Comparison of ENCODE assay signal across 1 fruit fly cellular context in genomic region chr3L:19902560-19903399, dm6.
A peak's percentile ranks its signal among the peaks of the same experiment; 100 is the strongest.
TF ChIP-seq lines count a peak whose summit lies in the region.

No protein-coding gene starts in this region.

TF ChIP-seq in whole organism, embryonic, 481 proteins besides CTCF, POLR2A, EP300 and RAD21 (continued from another document and continues in another):
- TF ChIP-seq bowl (GFP tag; IDR thresholded peaks at IDR 0.05; lab: Robert Waterston, UW) (peak; percentile 86), lbe (GFP tag; optimal IDR thresholded peaks at IDR 0.05; lab: Kevin White, UChicago) (peak; percentile 97), sd (tag; optimal IDR thresholded peaks at IDR 0.05; lab: Kevin White, UChicago) (peak; percentile 79), Hand (GFP tag; optimal IDR thresholded peaks at IDR 0.05; lab: Kevin White, UChicago) (peak; percentile 79), inv (GFP tag; IDR thresholded peaks at IDR 0.05; lab: Robert Waterston, UW; ENCODE audit: partially characterized antibody) (no peak), CG12744 (GFP tag; optimal IDR thresholded peaks at IDR 0.05; lab: Kevin White, UChicago) (peak; percentile 92), Stat92E (GFP tag; optimal IDR thresholded peaks at IDR 0.05; lab: Kevin White, UChicago) (peak in 1 of 3 experiments; percentile 79), fd64A (GFP tag; optimal IDR thresholded peaks at IDR 0.05; lab: Kevin White, UChicago) (peak; percentile 30), CG2678 (tag; optimal IDR thresholded peaks at IDR 0.05; lab: Kevin White, UChicago) (peak; percentile 97), seq (GFP tag; IDR thresholded peaks at IDR 0.05; lab: Robert Waterston, UW) (peak; percentile 96), tin (GFP tag; optimal IDR thresholded peaks at IDR 0.05; lab: Kevin White, UChicago) (peak; percentile 91), p53 (GFP tag; optimal IDR thresholded peaks at IDR 0.05; lab: Kevin White, UChicago) (peak; percentile 83), exex (tag; optimal IDR thresholded peaks at IDR 0.05; lab: Kevin White, UChicago) (peak; percentile 46), CG6683 (GFP tag; optimal IDR thresholded peaks at IDR 0.05; lab: Kevin White, UChicago) (peak; percentile 58), Dbx (GFP tag; IDR thresholded peaks at IDR 0.05; lab: Robert Waterston, UW) (peak; percentile 91), pros (GFP tag; optimal IDR thresholded peaks at IDR 0.05; lab: Kevin White, UChicago) (peak; percentile 84), dati (GFP tag; IDR thresholded peaks at IDR 0.05; lab: Robert Waterston, UW) (peak; percentile 67; the same call in 1 of the 2 replicates), sna (GFP tag; IDR thresholded peaks at IDR 0.05; lab: Robert Waterston, UW; ENCODE audit: partially characterized antibody) (0 out of 2 replicates have a peak, but pooled peaks have one; percentile 36), CG1602 (GFP tag; optimal IDR thresholded peaks at IDR 0.05; lab: Kevin White, UChicago) (peak; percentile 91), eve (GFP tag; optimal IDR thresholded peaks at IDR 0.05; lab: Kevin White, UChicago) (peak in 1 of 2 experiments; percentile 96), Mad (GFP tag; optimal IDR thresholded peaks at IDR 0.05; lab: Kevin White, UChicago) (peak; percentile 93), Ada2b (GFP tag; IDR thresholded peaks at IDR 0.05; lab: Robert Waterston, UW) (peak; percentile 77), CG9609 (GFP tag; optimal IDR thresholded peaks at IDR 0.05; lab: Kevin White, UChicago) (peak; percentile 94), jing (GFP tag; optimal IDR thresholded peaks at IDR 0.05; lab: Kevin White, UChicago) (peak; percentile 91), nerfin-1 (tag; optimal IDR thresholded peaks at IDR 0.05; lab: Kevin White, UChicago) (peak; percentile 84), CG16863 (GFP tag; optimal IDR thresholded peaks at IDR 0.05; lab: Kevin White, UChicago) (peak; percentile 96), wdn (GFP tag; IDR thresholded peaks at IDR 0.05; lab: Robert Waterston, UW) (peak; percentile 94), CG14667 (GFP tag; IDR thresholded peaks at IDR 0.05; lab: Robert Waterston, UW) (peak; percentile 92; the same call in 1 of the 2 replicates), eyg (GFP tag; optimal IDR thresholded peaks at IDR 0.05; lab: Kevin White, UChicago) (peak; percentile 95), Ptx1 (GFP tag; IDR thresholded peaks at IDR 0.05; lab: Robert Waterston, UW) (peak; percentile 96), CG8924 (tag; optimal IDR thresholded peaks at IDR 0.05; lab: Kevin White, UChicago) (peak; percentile 95), Sin3A (optimal IDR thresholded peaks at IDR 0.05; lab: Kevin White, UChicago) (no peak), ken (GFP tag; IDR thresholded peaks at IDR 0.05; lab: Robert Waterston, UW) (peak; percentile 95), CG8290 (GFP tag; optimal IDR thresholded peaks at IDR 0.05; lab: Kevin White, UChicago) (peak; percentile 48), CG8290 (tag; optimal IDR thresholded peaks at IDR 0.05; lab: Kevin White, UChicago) (peak; percentile 40 to 99), gfzf (GFP tag; optimal IDR thresholded peaks at IDR 0.05; lab: Kevin White, UChicago) (peak; percentile 4), CG1529 (GFP tag; optimal IDR thresholded peaks at IDR 0.05; lab: Kevin White, UChicago) (peak; percentile 84), Antp (GFP tag; optimal IDR thresholded peaks at IDR 0.05; lab: Kevin White, UChicago) (peak; percentile 98), mirr (GFP tag; optimal IDR thresholded peaks at IDR 0.05; lab: Kevin White, UChicago) (peak; percentile 76), chm (GFP tag; IDR thresholded peaks at IDR 0.05; lab: Robert Waterston, UW) (peak; percentile 96), Rx (GFP tag; IDR thresholded peaks at IDR 0.05; lab: Robert Waterston, UW) (peak; percentile 94), CG32532 (GFP tag; IDR thresholded peaks at IDR 0.05; lab: Robert Waterston, UW) (peak; percentile 96), CG3163 (GFP tag; optimal IDR thresholded peaks at IDR 0.05; lab: Kevin White, UChicago) (peak; percentile 84), tio (GFP tag; optimal IDR thresholded peaks at IDR 0.05; lab: Kevin White, UChicago) (peak; percentile 90), CG3838 (GFP tag; optimal IDR thresholded peaks at IDR 0.05; lab: Kevin White, UChicago) (peak; percentile 90), CG4360 (GFP tag; IDR thresholded peaks at IDR 0.05; lab: Robert Waterston, UW) (peak; percentile 41), CG15011 (GFP tag; optimal IDR thresholded peaks at IDR 0.05; lab: Kevin White, UChicago) (peak; percentile 88), sens (GFP tag; lab: Kevin White, UChicago) (peak; percentile 99), CG11696 (GFP tag; IDR thresholded peaks at IDR 0.05; lab: Robert Waterston, UW) (peak; percentile 81), knrl (GFP tag; IDR thresholded peaks at IDR 0.05; lab: Robert Waterston, UW; ENCODE audit: partially characterized antibody) (no peak), klu (GFP tag; IDR thresholded peaks at IDR 0.05; lab: Robert Waterston, UW) (peak; percentile 83; the same call in 1 of the 2 replicates), dimm (GFP tag; IDR thresholded peaks at IDR 0.05; lab: Robert Waterston, UW) (no peak; the same call in 1 of the 2 replicates), sr (GFP tag; IDR thresholded peaks at IDR 0.05; lab: Robert Waterston, UW) (peak; percentile 82; the same call in 2 of the 3 replicates), CG12769 (tag; optimal IDR thresholded peaks at IDR 0.05; lab: Kevin White, UChicago) (peak; percentile 98), Asciz (GFP tag; optimal IDR thresholded peaks at IDR 0.05; lab: Kevin White, UChicago) (peak; percentile 91), dysf (GFP tag; IDR thresholded peaks at IDR 0.05; lab: Robert Waterston, UW) (peak; percentile 94), Vsx1 (GFP tag; optimal IDR thresholded peaks at IDR 0.05; lab: Kevin White, UChicago) (peak; percentile 87), CG10543 (GFP tag; optimal IDR thresholded peaks at IDR 0.05; lab: Kevin White, UChicago) (peak; percentile 60), cas (GFP tag; IDR thresholded peaks at IDR 0.05; lab: Robert Waterston, UW) (peak; percentile 80), Nf-YA (GFP tag; IDR thresholded peaks at IDR 0.05; lab: Robert Waterston, UW) (peak; percentile 67), run (tag; optimal IDR thresholded peaks at IDR 0.05; lab: Kevin White, UChicago) (peak; percentile 87), CG13775 (GFP tag; optimal IDR thresholded peaks at IDR 0.05; lab: Kevin White, UChicago) (peak; percentile 87), CG7987 (GFP tag; optimal IDR thresholded peaks at IDR 0.05; lab: Kevin White, UChicago) (peak; percentile 80), fu2 (GFP tag; optimal IDR thresholded peaks at IDR 0.05; lab: Kevin White, UChicago) (peak; percentile 95), CG10565 (GFP tag; optimal IDR thresholded peaks at IDR 0.05; lab: Kevin White, UChicago) (peak; percentile 19), BtbVII (GFP tag; optimal IDR thresholded peaks at IDR 0.05; lab: Kevin White, UChicago) (peak; percentile 85), CG8089 (GFP tag; optimal IDR thresholded peaks at IDR 0.05; lab: Kevin White, UChicago) (peak; percentile 94), twi (tag; optimal IDR thresholded peaks at IDR 0.05; lab: Kevin White, UChicago) (peak; percentile 79), nom (GFP tag; optimal IDR thresholded peaks at IDR 0.05; lab: Kevin White, UChicago) (peak; percentile 95), tna (GFP tag; IDR thresholded peaks at IDR 0.05; lab: Robert Waterston, UW; ENCODE audit: partially characterized antibody) (no peak), Doc2 (GFP tag; IDR thresholded peaks at IDR 0.05; lab: Robert Waterston, UW) (no peak), Optix (GFP tag; IDR thresholded peaks at IDR 0.05; lab: Robert Waterston, UW) (peak; percentile 94), Atf3 (GFP tag; optimal IDR thresholded peaks at IDR 0.05; lab: Kevin White, UChicago) (peak; percentile 88), CG31441 (GFP tag; IDR thresholded peaks at IDR 0.05; lab: Robert Waterston, UW) (peak; percentile 92), CG5180 (GFP tag; optimal IDR thresholded peaks at IDR 0.05; lab: Kevin White, UChicago) (peak; percentile 82), CG1832 (GFP tag; optimal IDR thresholded peaks at IDR 0.05; lab: Kevin White, UChicago) (no peak), CG2120 (GFP tag; optimal IDR thresholded peaks at IDR 0.05; lab: Kevin White, UChicago) (peak; percentile 98), CG17328 (GFP tag; IDR thresholded peaks at IDR 0.05; lab: Robert Waterston, UW) (peak; percentile 92), salm (tag; optimal IDR thresholded peaks at IDR 0.05; lab: Kevin White, UChicago) (peak; percentile 90), chif (GFP tag; optimal IDR thresholded peaks at IDR 0.05; lab: Kevin White, UChicago) (peak; percentile 93 to 94), CG34376 (GFP tag; optimal IDR thresholded peaks at IDR 0.05; lab: Kevin White, UChicago) (peak; percentile 83), CG16779 (GFP tag; IDR thresholded peaks at IDR 0.05; lab: Robert Waterston, UW) (peak; percentile 94), Tbp (GFP tag; optimal IDR thresholded peaks at IDR 0.05; lab: Kevin White, UChicago) (no peak), TFAM (GFP tag; optimal IDR thresholded peaks at IDR 0.05; lab: Kevin White, UChicago) (peak; percentile 65), tx (GFP tag; optimal IDR thresholded peaks at IDR 0.05; lab: Kevin White, UChicago) (peak; percentile 96), gcm (GFP tag; optimal IDR thresholded peaks at IDR 0.05; lab: Kevin White, UChicago) (peak; percentile 89), CG6254 (GFP tag; optimal IDR thresholded peaks at IDR 0.05; lab: Kevin White, UChicago) (peak; percentile 86), CG6175 (GFP tag; IDR thresholded peaks at IDR 0.05; lab: Robert Waterston, UW) (peak; percentile 94), CG10654 (GFP tag; optimal IDR thresholded peaks at IDR 0.05; lab: Kevin White, UChicago) (peak; percentile 94), CG2199 (GFP tag; IDR thresholded peaks at IDR 0.05; lab: Robert Waterston, UW) (peak; percentile 93; the same call in 1 of the 3 replicates), CG30403 (GFP tag; optimal IDR thresholded peaks at IDR 0.05; lab: Kevin White, UChicago) (peak; percentile 96), CG2116 (GFP tag; optimal IDR thresholded peaks at IDR 0.05; lab: Kevin White, UChicago) (peak; percentile 70), Chrac-16 (GFP tag; optimal IDR thresholded peaks at IDR 0.05; lab: Kevin White, UChicago) (peak; percentile 93), Elba2 (GFP tag; optimal IDR thresholded peaks at IDR 0.05; lab: Kevin White, UChicago) (peak; percentile 13), CG10462 (GFP tag; optimal IDR thresholded peaks at IDR 0.05; lab: Kevin White, UChicago) (peak; percentile 84), E2f1 (GFP tag; IDR thresholded peaks at IDR 0.05; lab: Robert Waterston, UW) (peak; percentile 91), CG11398 (GFP tag; optimal IDR thresholded peaks at IDR 0.05; lab: Kevin White, UChicago) (peak; percentile 95), B-H2 (GFP tag; optimal IDR thresholded peaks at IDR 0.05; lab: Kevin White, UChicago) (peak; percentile 50), lmd (GFP tag; IDR thresholded peaks at IDR 0.05; lab: Robert Waterston, UW) (peak; percentile 97), CG33557 (GFP tag; optimal IDR thresholded peaks at IDR 0.05; lab: Kevin White, UChicago) (peak; percentile 45), z (GFP tag; IDR thresholded peaks at IDR 0.05; lab: Robert Waterston, UW) (0 out of 3 replicates have a peak, but pooled peaks have one; percentile 18), MESR4 (GFP tag; optimal IDR thresholded peaks at IDR 0.05; lab: Kevin White, UChicago) (peak; percentile 49), D (optimal IDR thresholded peaks at IDR 0.05; lab: Kevin White, UChicago) (no peak), D (GFP tag; optimal IDR thresholded peaks at IDR 0.05; lab: Kevin White, UChicago) (peak; percentile 52), CG30431 (GFP tag; optimal IDR thresholded peaks at IDR 0.05; lab: Kevin White, UChicago) (peak; percentile 84), H15 (GFP tag; IDR thresholded peaks at IDR 0.05; lab: Robert Waterston, UW) (peak; percentile 80), sima (GFP tag; optimal IDR thresholded peaks at IDR 0.05; lab: Kevin White, UChicago) (peak; percentile 92), ash1 (GFP tag; optimal IDR thresholded peaks at IDR 0.05; lab: Kevin White, UChicago) (peak; percentile 80), CG13894 (tag; optimal IDR thresholded peaks at IDR 0.05; lab: Kevin White, UChicago) (peak; percentile 87), danr (GFP tag; IDR thresholded peaks at IDR 0.05; lab: Robert Waterston, UW) (peak; percentile 91), pb (GFP tag; optimal IDR thresholded peaks at IDR 0.05; lab: Kevin White, UChicago) (peak; percentile 94), CG1647 (GFP tag; optimal IDR thresholded peaks at IDR 0.05; lab: Kevin White, UChicago) (peak; percentile 87), caup (GFP tag; optimal IDR thresholded peaks at IDR 0.05; lab: Kevin White, UChicago; ENCODE audit: severe bottlenecking) (peak; percentile 96), dan (GFP tag; IDR thresholded peaks at IDR 0.05; lab: Robert Waterston, UW) (no peak), Kr (GFP tag; optimal IDR thresholded peaks at IDR 0.05; lab: Kevin White, UChicago) (no peak), Abd-B (GFP tag; optimal IDR thresholded peaks at IDR 0.05; lab: Kevin White, UChicago) (peak; percentile 90), ATbp (GFP tag; optimal IDR thresholded peaks at IDR 0.05; lab: Kevin White, UChicago) (peak; percentile 85), CG13287 (GFP tag; IDR thresholded peaks at IDR 0.05; lab: Robert Waterston, UW; ENCODE audit: partially characterized antibody) (no peak; the same call in 1 of the 2 replicates), CG7372 (GFP tag; IDR thresholded peaks at IDR 0.05; lab: Robert Waterston, UW) (peak; percentile 77), CG43689 (GFP tag; IDR thresholded peaks at IDR 0.05; lab: Robert Waterston, UW) (no peak; the same call in none of the 2 replicates), ems (GFP tag; optimal IDR thresholded peaks at IDR 0.05; lab: Kevin White, UChicago) (peak; percentile 93), D19A (tag; optimal IDR thresholded peaks at IDR 0.05; lab: Kevin White, UChicago) (peak; percentile 89), CG12219 (GFP tag; optimal IDR thresholded peaks at IDR 0.05; lab: Kevin White, UChicago) (peak; percentile 96), rib (GFP tag; IDR thresholded peaks at IDR 0.05; lab: Robert Waterston, UW) (peak; percentile 91), grau (tag; optimal IDR thresholded peaks at IDR 0.05; lab: Kevin White, UChicago) (peak; percentile 95), aop (GFP tag; IDR thresholded peaks at IDR 0.05; lab: Robert Waterston, UW) (peak; percentile 70), CG14710 (tag; optimal IDR thresholded peaks at IDR 0.05; lab: Kevin White, UChicago) (peak; percentile 67), shn (GFP tag; optimal IDR thresholded peaks at IDR 0.05; lab: Kevin White, UChicago) (peak; percentile 95), sqz (GFP tag; optimal IDR thresholded peaks at IDR 0.05; lab: Kevin White, UChicago) (peak; percentile 90), CG2875 (GFP tag; optimal IDR thresholded peaks at IDR 0.05; lab: Kevin White, UChicago) (peak; percentile 89)
